Fruit fly (Drosophila melanogaster) whole organism, embryonic: ENCODE measurements around the gene CG3704.

Experiments
- Asciz ChIP-seq: fragments of 200-800 bp; sonication (Bioruptor generic); optimal IDR thresholded peaks from 2 replicates; lab custom pipeline; 2017; ENCODE audit warnings: missing biosample characterization, mild to moderate bottlenecking, missing genetic modification characterization, missing genetic modification reagents
- B-H1 ChIP-seq: fragments of 200-800 bp; sonication (Bioruptor generic); IDR thresholded peaks from 3 replicates; pipeline ENCODE4 v1.3.6; 2022; ENCODE audit warnings: missing biosample characterization, missing genetic modification characterization
- CG10274 ChIP-seq: fragments of 200-800 bp; sonication (Bioruptor generic); optimal IDR thresholded peaks from 3 replicates; lab custom pipeline; 2017; ENCODE audit warnings: missing biosample characterization, mild to moderate bottlenecking, missing genetic modification characterization
- CG10462 ChIP-seq: fragments of 200-800 bp; sonication (Bioruptor generic); optimal IDR thresholded peaks from 2 replicates; lab custom pipeline; 2016; ENCODE audit warnings: missing biosample characterization, missing genetic modification characterization
- CG12236 ChIP-seq: fragments of 200-800 bp; sonication (Bioruptor generic); optimal IDR thresholded peaks from 2 replicates; lab custom pipeline; 2016; ENCODE audit warnings: missing biosample characterization, missing genetic modification characterization
- CG12744 ChIP-seq: fragments of 200-800 bp; sonication (Bioruptor generic); optimal IDR thresholded peaks from 2 replicates; lab custom pipeline; 2016; ENCODE audit warnings: missing biosample characterization, missing genetic modification characterization
- CG14050 ChIP-seq: fragments of 200-800 bp; sonication (Bioruptor generic); IDR thresholded peaks from 3 replicates; pipeline ENCODE4 v1.3.6; 2022; ENCODE audit warnings: missing biosample characterization, missing genetic modification characterization
- CG14965 ChIP-seq: fragments of 200-800 bp; sonication (Bioruptor generic); optimal IDR thresholded peaks from 2 replicates; lab custom pipeline; 2016; ENCODE audit warnings: missing biosample characterization, missing genetic modification characterization, borderline replicate concordance
- CG15073 ChIP-seq: fragments of 200-800 bp; sonication (Bioruptor generic); optimal IDR thresholded peaks from 2 replicates; lab custom pipeline; 2016; ENCODE audit warnings: missing biosample characterization, missing genetic modification characterization
- CG1529 ChIP-seq: fragments of 200-800 bp; sonication (Bioruptor generic); optimal IDR thresholded peaks from 3 replicates; lab custom pipeline; 2018; ENCODE audit warnings: missing biosample characterization, missing genetic modification characterization
- CG16863 ChIP-seq: fragments of 200-800 bp; sonication (Bioruptor generic); optimal IDR thresholded peaks from 3 replicates; lab custom pipeline; 2016; ENCODE audit warnings: missing biosample characterization, missing genetic modification characterization
- CG18476 ChIP-seq: fragments of 200-800 bp; sonication (Bioruptor generic); optimal IDR thresholded peaks from 2 replicates; lab custom pipeline; 2016; ENCODE audit warnings: missing biosample characterization, mild to moderate bottlenecking, missing genetic modification characterization
- CG2116 ChIP-seq: fragments of 200-800 bp; sonication (Bioruptor generic); optimal IDR thresholded peaks from 3 replicates; lab custom pipeline; 2018; ENCODE audit warnings: missing biosample characterization, mild to moderate bottlenecking, missing genetic modification characterization
- CG2202 ChIP-seq: fragments of 200-800 bp; sonication (Bioruptor generic); optimal IDR thresholded peaks from 2 replicates; lab custom pipeline; 2018; ENCODE audit warnings: missing biosample characterization, mild to moderate bottlenecking, missing genetic modification characterization
- CG31441 ChIP-seq: fragments of 200-800 bp; sonication (Bioruptor generic); IDR thresholded peaks from 2 replicates; pipeline ENCODE4 v1.3.6; 2022; ENCODE audit warnings: missing biosample characterization, missing genetic modification characterization
- CG3847 ChIP-seq: fragments of 200-800 bp; sonication (Bioruptor generic); IDR thresholded peaks from 2 replicates; pipeline ENCODE4 v1.3.6; 2022; ENCODE audit warnings: missing biosample characterization, missing genetic modification characterization
- CG3995 ChIP-seq: fragments of 200-800 bp; sonication (Bioruptor generic); optimal IDR thresholded peaks from 3 replicates; lab custom pipeline; 2016; ENCODE audit warnings: missing biosample characterization, missing genetic modification characterization
- CG42726 ChIP-seq: fragments of 200-800 bp; sonication (Bioruptor generic); IDR thresholded peaks from 2 replicates; pipeline ENCODE4 v1.3.6; 2022; ENCODE audit warnings: missing biosample characterization, missing genetic modification characterization; ENCODE audit not compliant: partially characterized antibody
- CG4707 ChIP-seq: fragments of 200-800 bp; sonication (Bioruptor generic); optimal IDR thresholded peaks from 2 replicates; lab custom pipeline; 2018; ENCODE audit warnings: missing biosample characterization, mild to moderate bottlenecking, missing genetic modification characterization, moderate library complexity
- CG5180 ChIP-seq: fragments of 200-800 bp; sonication (Bioruptor generic); optimal IDR thresholded peaks from 3 replicates; lab custom pipeline; 2017; ENCODE audit warnings: missing biosample characterization, missing genetic modification characterization, mild to moderate bottlenecking, moderate library complexity, missing genetic modification reagents
- CG7928 ChIP-seq: fragments of 200-800 bp; sonication (Bioruptor generic); optimal IDR thresholded peaks from 2 replicates; lab custom pipeline; 2017; ENCODE audit warnings: missing biosample characterization, mild to moderate bottlenecking, missing genetic modification characterization
- CG8388 ChIP-seq: fragments of 200-800 bp; sonication (Bioruptor generic); optimal IDR thresholded peaks from 2 replicates; lab custom pipeline; 2019; ENCODE audit warnings: missing biosample characterization, mild to moderate bottlenecking, missing genetic modification characterization, moderate library complexity
- Chrac-16 ChIP-seq: fragments of 200-800 bp; sonication (Bioruptor generic); optimal IDR thresholded peaks from 3 replicates; lab custom pipeline; 2016; ENCODE audit warnings: missing biosample characterization, missing genetic modification characterization
- Dad ChIP-seq: fragments of 200-800 bp; sonication (Bioruptor generic); optimal IDR thresholded peaks from 3 replicates; lab custom pipeline; 2016; ENCODE audit warnings: missing biosample characterization, missing genetic modification characterization
- E2f1 ChIP-seq: fragments of 200-800 bp; sonication (Bioruptor generic); IDR thresholded peaks from 2 replicates; pipeline ENCODE4 v1.3.6; 2022; ENCODE audit warnings: missing biosample characterization, missing genetic modification characterization
- Hmx ChIP-seq: fragments of 200-800 bp; sonication (Bioruptor generic); optimal IDR thresholded peaks from 2 replicates; lab custom pipeline; 2016; ENCODE audit warnings: missing biosample characterization, missing genetic modification characterization
- Pdp1 ChIP-seq, 2 experiments: fragments of 200-800 bp; sonication (Bioruptor generic); optimal IDR thresholded peaks; 3 replicates each; lab custom pipeline; 2016; ENCODE audit warnings: missing biosample characterization in 2 of 2, missing genetic modification characterization in 2 of 2, mild to moderate bottlenecking in 1 of 2, moderate library complexity in 1 of 2
- Scr ChIP-seq: fragments of 200-800 bp; sonication (Bioruptor generic); IDR thresholded peaks from 2 replicates; pipeline ENCODE4 v1.3.6; 2022; ENCODE audit warnings: missing biosample characterization, missing genetic modification characterization; ENCODE audit not compliant: partially characterized antibody
- Usf ChIP-seq: fragments of 200-800 bp; sonication (Bioruptor generic); optimal IDR thresholded peaks from 2 replicates; lab custom pipeline; 2017; ENCODE audit warnings: missing genotype, missing biosample characterization, missing genetic modification characterization
- aop ChIP-seq: fragments of 200-800 bp; sonication (Bioruptor generic); IDR thresholded peaks from 2 replicates; pipeline ENCODE4 v1.3.6; 2022; ENCODE audit warnings: missing biosample characterization, missing genetic modification characterization
- ap ChIP-seq: fragments of 200-800 bp; sonication (Bioruptor generic); IDR thresholded peaks from 2 replicates; pipeline ENCODE4 v1.3.6; 2022; ENCODE audit warnings: missing biosample characterization, missing genetic modification characterization
- crol ChIP-seq: fragments of 200-800 bp; sonication (Bioruptor generic); IDR thresholded peaks from 2 replicates; pipeline ENCODE4 v1.3.6; 2022; ENCODE audit warnings: missing biosample characterization, missing genetic modification characterization
- dan ChIP-seq: fragments of 200-800 bp; sonication (Bioruptor generic); IDR thresholded peaks from 2 replicates; pipeline ENCODE4 v1.3.6; 2022; ENCODE audit warnings: missing biosample characterization, missing genetic modification characterization
- ewg ChIP-seq: fragments of 200-800 bp; sonication (Bioruptor generic); optimal IDR thresholded peaks from 3 replicates; lab custom pipeline; 2017; ENCODE audit warnings: mild to moderate bottlenecking, missing biosample characterization, missing genetic modification reagents, missing genetic modification characterization
- fd64A ChIP-seq: fragments of 200-800 bp; sonication (Bioruptor generic); optimal IDR thresholded peaks from 3 replicates; lab custom pipeline; 2018; ENCODE audit warnings: missing biosample characterization, mild to moderate bottlenecking, missing genetic modification characterization
- fu2 ChIP-seq: fragments of 200-800 bp; sonication (Bioruptor generic); optimal IDR thresholded peaks from 2 replicates; lab custom pipeline; 2016; ENCODE audit warnings: missing biosample characterization, missing genetic modification characterization
- gsb ChIP-seq: fragments of 200-800 bp; sonication (Bioruptor generic); IDR thresholded peaks from 2 replicates; pipeline ENCODE4 v1.3.6; 2022; ENCODE audit warnings: missing biosample characterization, missing genetic modification characterization
- hth ChIP-seq: fragments of >200 bp; optimal IDR thresholded peaks from 2 replicates; lab custom pipeline; 2017; ENCODE audit warnings: inconsistent platforms
- lab ChIP-seq: fragments of 200-800 bp; sonication (Bioruptor generic); optimal IDR thresholded peaks from 3 replicates; lab custom pipeline; 2017; ENCODE audit warnings: missing biosample characterization, missing genetic modification characterization, mild to moderate bottlenecking, moderate library complexity, missing genetic modification reagents
- otp ChIP-seq: fragments of 200-800 bp; sonication (Bioruptor generic); IDR thresholded peaks from 3 replicates; pipeline ENCODE4, ENCODE4 v1.3.6; 2022; ENCODE audit warnings: missing biosample characterization, missing genetic modification characterization
- p53 ChIP-seq: fragments of 200-800 bp; sonication (Bioruptor generic); optimal IDR thresholded peaks from 2 replicates; lab custom pipeline; 2016; ENCODE audit warnings: missing biosample characterization, missing genetic modification characterization
- pan ChIP-seq, 4 experiments: fragments of >200 bp in 3 of 4; fragments of 200-800 bp in 1 of 4; sonication (Bioruptor generic) in 1 of 4; optimal IDR thresholded peaks in 3 of 4; IDR thresholded peaks in 1 of 4; 2 replicates each; pipeline versions ENCODE4 v1.3.6 to Lab custom; 2017 to 2022; ENCODE audit warnings: missing biosample characterization in 2 of 4, missing genetic modification characterization in 2 of 4, mixed read lengths in 1 of 4
- pho ChIP-seq: fragments of 200-800 bp; sonication (Bioruptor generic); optimal IDR thresholded peaks from 2 replicates; lab custom pipeline; 2016; ENCODE audit warnings: missing biosample characterization, missing genetic modification characterization
- sens ChIP-seq: fragments of 200-800 bp; sonication (Bioruptor generic); peaks from one replicate; lab custom pipeline; 2016; ENCODE audit warnings: missing biosample characterization, missing genetic modification characterization
- sim ChIP-seq: fragments of 200-800 bp; sonication (Bioruptor generic); IDR thresholded peaks from 2 replicates; pipeline ENCODE4 v1.3.6; 2022; ENCODE audit warnings: missing biosample characterization, missing genetic modification characterization
- sob ChIP-seq: fragments of 200-800 bp; sonication (Bioruptor generic); IDR thresholded peaks from 2 replicates; pipeline ENCODE4 v1.3.6; 2022; ENCODE audit warnings: missing biosample characterization, missing genetic modification characterization
- trem ChIP-seq: fragments of 200-800 bp; optimal IDR thresholded peaks from 3 replicates; lab custom pipeline; 2019; ENCODE audit warnings: missing biosample characterization, mild to moderate bottlenecking, missing genetic modification characterization, moderate library complexity
- ttk ChIP-seq: fragments of 200-800 bp; sonication (Bioruptor generic); IDR thresholded peaks from 2 replicates; pipeline ENCODE4 v2.1.2; 2022; ENCODE audit warnings: missing biosample characterization, missing genetic modification characterization
- usp ChIP-seq: fragments of >200 bp; optimal IDR thresholded peaks from 2 replicates; lab custom pipeline; 2017; ENCODE audit warnings: missing biosample characterization, missing genetic modification characterization
- wor ChIP-seq: fragments of 200-800 bp; sonication (Bioruptor generic); IDR thresholded peaks from 2 replicates; pipeline ENCODE4 v1.3.6; 2022; ENCODE audit warnings: missing biosample characterization, missing genetic modification characterization
- z ChIP-seq: fragments of 200-800 bp; sonication (Bioruptor generic); IDR thresholded peaks from 3 replicates; pipeline ENCODE4 v1.3.6; 2022; ENCODE audit warnings: missing biosample characterization, missing genetic modification characterization

CG3704 gene

DNA sequence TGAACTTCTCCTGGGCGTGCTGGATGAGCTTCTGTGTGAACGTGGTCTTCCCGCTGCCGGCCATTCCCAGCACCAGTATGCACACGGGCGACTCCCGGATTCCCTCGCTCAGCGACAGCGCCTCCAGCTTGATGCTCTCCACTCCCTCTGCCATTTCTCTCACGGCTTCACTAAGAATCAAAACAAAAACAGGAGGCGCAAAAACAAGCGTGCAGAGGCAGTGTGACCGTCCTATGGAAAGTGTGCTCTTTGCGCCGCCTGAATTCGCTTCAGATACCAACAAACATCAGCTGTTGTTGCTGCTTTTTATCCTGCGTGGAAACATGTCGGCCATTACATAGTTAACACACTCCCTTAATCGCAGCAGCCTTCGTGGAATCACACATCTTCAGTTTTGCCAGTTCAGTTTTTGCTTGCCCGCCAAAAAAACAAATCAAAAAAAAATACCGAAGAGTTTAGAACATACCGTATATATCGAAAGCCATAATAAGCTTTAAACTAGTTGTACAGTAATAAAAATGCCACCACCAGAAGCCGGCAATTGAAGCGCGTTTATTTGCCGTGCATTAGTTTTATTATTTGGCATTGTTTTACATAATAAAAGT is at the start of gene CG3704, which contains the start of gene mus81 (continued):
- no peak for TF ChIP-seq fd64A
- TF ChIP-seq gsb (GFP tag; lab: Robert Waterston, UW): no peak
- no peak for TF ChIP-seq E2f1 (GFP tag; lab: Robert Waterston, UW)
- TF ChIP-seq CG12744 (GFP tag; lab: Kevin White, UChicago): no peak
- TF ChIP-seq z (GFP tag; lab: Robert Waterston, UW): no peak
- no peak for TF ChIP-seq CG3995 (GFP tag; lab: Kevin White, UChicago)
- TF ChIP-seq ewg (GFP tag; lab: Kevin White, UChicago): peak; percentile 30
- no peak for TF ChIP-seq Chrac-16 (GFP tag; lab: Kevin White, UChicago)
- no peak for TF ChIP-seq CG12236 (GFP tag; lab: Kevin White, UChicago)
- no peak for TF ChIP-seq CG4707 (GFP tag; lab: Kevin White, UChicago)
- TF ChIP-seq CG10274 (GFP tag; lab: Kevin White, UChicago): no peak
- TF ChIP-seq CG18476: no peak
- TF ChIP-seq CG1529 (GFP tag; lab: Kevin White, UChicago): no peak
- TF ChIP-seq CG14050 (GFP tag; lab: Robert Waterston, UW): no peak
- peak; percentile 52 for TF ChIP-seq trem (tag; lab: Kevin White, UChicago)
- TF ChIP-seq Usf: no peak
- TF ChIP-seq p53 (GFP tag; lab: Kevin White, UChicago): no peak
- no peak for TF ChIP-seq CG8388
- TF ChIP-seq CG2202: no peak
- TF ChIP-seq fu2: no peak
- TF ChIP-seq Scr (GFP tag; lab: Robert Waterston, UW): peak; percentile 68
- TF ChIP-seq CG10462 (GFP tag; lab: Kevin White, UChicago): no peak
- peak; percentile 36 for TF ChIP-seq sens (GFP tag; lab: Kevin White, UChicago)
- peak in 1 of 2 experiments; percentile 22 for TF ChIP-seq Pdp1 (GFP tag; optimal IDR thresholded peaks at IDR 0.05; lab: Kevin White, UChicago)
- no peak for TF ChIP-seq CG5180
- TF ChIP-seq sim (GFP tag; lab: Robert Waterston, UW): no peak
- peak; percentile 47 for TF ChIP-seq CG2116 (GFP tag; lab: Kevin White, UChicago)
- no peak for TF ChIP-seq sob
- no peak for TF ChIP-seq Hmx (GFP tag; lab: Kevin White, UChicago)
- TF ChIP-seq ap (GFP tag; lab: Robert Waterston, UW): no peak
- no peak for TF ChIP-seq aop (GFP tag; lab: Robert Waterston, UW)
- TF ChIP-seq pan (optimal IDR thresholded peaks at IDR 0.05; lab: Kevin White, UChicago): no peak
- TF ChIP-seq pan (GFP tag; optimal IDR thresholded peaks at IDR 0.05 in 1 of 2, IDR thresholded peaks at IDR 0.05 in 1 of 2): no peak
- TF ChIP-seq CG7928 (GFP tag; lab: Kevin White, UChicago): peak; percentile 26
- TF ChIP-seq lab: no peak
- no peak for TF ChIP-seq CG42726
- TF ChIP-seq pho (GFP tag; lab: Kevin White, UChicago): no peak
- TF ChIP-seq CG3847 (GFP tag; lab: Robert Waterston, UW): 0 out of 2 replicates have a peak, but pooled peaks have one; percentile 7
- no peak for TF ChIP-seq crol (GFP tag; lab: Robert Waterston, UW)
- no peak for TF ChIP-seq otp
- TF ChIP-seq Dad (GFP tag; lab: Kevin White, UChicago): no peak
- no peak for TF ChIP-seq CG15073
- TF ChIP-seq ttk (GFP tag; lab: Robert Waterston, UW): no peak
- TF ChIP-seq dan (GFP tag; lab: Robert Waterston, UW): no peak
- TF ChIP-seq wor (GFP tag; lab: Robert Waterston, UW): no peak
- no peak for TF ChIP-seq hth (lab: Kevin White, UChicago)
- no peak for TF ChIP-seq Asciz
- TF ChIP-seq CG14965 (GFP tag; lab: Kevin White, UChicago): no peak
- no peak for TF ChIP-seq CG16863 (GFP tag; lab: Kevin White, UChicago)
- TF ChIP-seq B-H1: no peak
- no peak for TF ChIP-seq usp (GFP tag; lab: Kevin White, UChicago)
- no peak for TF ChIP-seq CG31441
